Worm (Caenorhabditis elegans) whole organism, late embryonic: ENCODE measurements around the gene cpf-2.
A peak's percentile ranks its signal among the peaks of the same experiment; 100 is the strongest.

Source experiments
- C08G9.2 ChIP-seq: sonication (generic microtip); optimal IDR thresholded peaks from 2 replicates; lab custom pipeline; 2016; ENCODE audit warnings: mild to moderate bottlenecking, missing genetic modification characterization, moderate library complexity, missing compliant biosample characterization
- K02D7.2 ChIP-seq: sonication (generic microtip); optimal IDR thresholded peaks from 2 replicates; lab custom pipeline; 2017; ENCODE audit warnings: mild to moderate bottlenecking, missing genetic modification characterization, missing compliant biosample characterization
- T23F11.4 ChIP-seq: fragments of 200-800 bp; sonication (Bioruptor generic); optimal IDR thresholded peaks from 2 replicates; lab custom pipeline; 2018; ENCODE audit warnings: mild to moderate bottlenecking, missing genetic modification characterization, missing compliant biosample characterization
- ceh-14 ChIP-seq: sonication (generic microtip); optimal IDR thresholded peaks from 2 replicates; lab custom pipeline; 2016; ENCODE audit warnings: missing genotype, missing genetic modification characterization, missing compliant biosample characterization
- ceh-18 ChIP-seq: sonication (generic microtip); optimal IDR thresholded peaks from 2 replicates; lab custom pipeline; 2016; ENCODE audit warnings: missing genetic modification characterization, missing compliant biosample characterization
- ceh-19 ChIP-seq: fragments of 200-800 bp; sonication (Bioruptor generic); optimal IDR thresholded peaks from 2 replicates; lab custom pipeline; 2018; ENCODE audit warnings: mild to moderate bottlenecking, missing genetic modification characterization, missing compliant biosample characterization
- ceh-45 ChIP-seq: fragments of 200-800 bp; sonication (Bioruptor generic); IDR thresholded peaks from 2 replicates; pipeline ENCODE4 v1.3.6; 2022; ENCODE audit warnings: missing genetic modification reagents, missing genetic modification characterization, missing compliant biosample characterization
- ceh-48 ChIP-seq: sonication (generic microtip); optimal IDR thresholded peaks from 2 replicates; lab custom pipeline; 2016; ENCODE audit warnings: missing genetic modification characterization, inconsistent platforms, missing compliant biosample characterization
- ceh-6 ChIP-seq: fragments of 200-800 bp; sonication (Bioruptor generic); optimal IDR thresholded peaks from 2 replicates; lab custom pipeline; 2018; ENCODE audit warnings: mild to moderate bottlenecking, missing genetic modification characterization, missing compliant biosample characterization
- eyg-1 ChIP-seq: sonication (generic microtip); optimal IDR thresholded peaks from 2 replicates; lab custom pipeline; 2016; ENCODE audit warnings: missing genotype, missing genetic modification characterization, missing compliant biosample characterization
- fax-1 ChIP-seq: sonication (generic microtip); optimal IDR thresholded peaks from 2 replicates; lab custom pipeline; 2016; ENCODE audit warnings: missing genotype, missing genetic modification characterization, missing compliant biosample characterization
- fkh-10 ChIP-seq: fragments of 150-350 bp; optimal IDR thresholded peaks from 2 replicates; lab custom pipeline; 2014; ENCODE audit warnings: missing biosample characterization, missing genetic modification reagents, missing genetic modification characterization
- gmeb-2 ChIP-seq: sonication (generic microtip); optimal IDR thresholded peaks from 2 replicates; lab custom pipeline; 2016; ENCODE audit warnings: missing genetic modification characterization, inconsistent platforms, missing compliant biosample characterization
- hlh-15 ChIP-seq: sonication (generic microtip); optimal IDR thresholded peaks from 2 replicates; lab custom pipeline; 2016; ENCODE audit warnings: missing genetic modification characterization, missing compliant biosample characterization
- hlh-30 ChIP-seq: sonication (generic microtip); optimal IDR thresholded peaks from 2 replicates; lab custom pipeline; 2017; ENCODE audit warnings: antibody characterized with exemption, missing genetic modification characterization, missing compliant biosample characterization; ENCODE audit not compliant: insufficient read depth
- hlh-8 ChIP-seq: sonication (generic microtip); optimal IDR thresholded peaks from 2 replicates; lab custom pipeline; 2016; ENCODE audit warnings: missing genotype, missing genetic modification characterization, missing compliant biosample characterization
- lim-6 ChIP-seq: sonication (generic microtip); optimal IDR thresholded peaks from 2 replicates; lab custom pipeline; 2016; ENCODE audit warnings: missing genetic modification characterization, missing compliant biosample characterization
- nfya-1 ChIP-seq: sonication (generic microtip); optimal IDR thresholded peaks from 2 replicates; lab custom pipeline; 2017; ENCODE audit warnings: missing genetic modification characterization, mild to moderate bottlenecking, missing compliant biosample characterization, antibody characterized with exemption, moderate library complexity
- nhr-232 ChIP-seq: sonication (generic microtip); optimal IDR thresholded peaks from 2 replicates; lab custom pipeline; 2016; ENCODE audit warnings: missing genetic modification characterization, missing compliant biosample characterization
- npax-4 ChIP-seq: sonication (generic microtip); optimal IDR thresholded peaks from 2 replicates; lab custom pipeline; 2016; ENCODE audit warnings: missing genetic modification characterization, missing compliant biosample characterization
- pax-1 ChIP-seq: fragments of 150-350 bp; optimal IDR thresholded peaks from 2 replicates; lab custom pipeline; 2014; ENCODE audit warnings: missing biosample characterization, missing genetic modification characterization
- pha-4 ChIP-seq: fragments of 150-350 bp; optimal IDR thresholded peaks from 2 replicates; lab custom pipeline; 2018; ENCODE audit warnings: missing biosample characterization, missing genetic modification reagents, missing genetic modification characterization
- tbx-2 ChIP-seq: sonication (generic microtip); optimal IDR thresholded peaks from 2 replicates; lab custom pipeline; 2016; ENCODE audit warnings: missing genetic modification characterization, missing compliant biosample characterization
- tbx-7 ChIP-seq: sonication (generic microtip); optimal IDR thresholded peaks from 2 replicates; lab custom pipeline; 2016; ENCODE audit warnings: missing genotype, missing genetic modification characterization, missing compliant biosample characterization
- ttx-3 ChIP-seq: sonication (generic microtip); optimal IDR thresholded peaks from 2 replicates; lab custom pipeline; 2016; ENCODE audit warnings: missing genetic modification reagents, missing genetic modification characterization, missing compliant biosample characterization
- unc-3 ChIP-seq, 2 experiments: fragments of 200-800 bp in 1 of 2; sonication (Bioruptor generic) in 1 of 2; sonication (generic microtip) in 1 of 2; conservative IDR thresholded peaks in 1 of 2; optimal IDR thresholded peaks in 1 of 2; 2 replicates each; pipeline versions ENCODE4 v1.3.6 to Lab custom; 2016 to 2022; ENCODE audit warnings: missing compliant biosample characterization in 2 of 2, missing genetic modification characterization in 2 of 2, missing genetic modification reagents in 1 of 2
- unc-55 ChIP-seq: sonication (generic microtip); optimal IDR thresholded peaks from 2 replicates; lab custom pipeline; 2017; ENCODE audit warnings: missing biosample characterization, missing genetic modification reagents, missing genetic modification characterization
- zip-5 ChIP-seq: sonication (generic microtip); optimal IDR thresholded peaks from 2 replicates; lab custom pipeline; 2016; ENCODE audit warnings: missing genetic modification characterization, missing compliant biosample characterization

The cpf-2 gene

DNA sequence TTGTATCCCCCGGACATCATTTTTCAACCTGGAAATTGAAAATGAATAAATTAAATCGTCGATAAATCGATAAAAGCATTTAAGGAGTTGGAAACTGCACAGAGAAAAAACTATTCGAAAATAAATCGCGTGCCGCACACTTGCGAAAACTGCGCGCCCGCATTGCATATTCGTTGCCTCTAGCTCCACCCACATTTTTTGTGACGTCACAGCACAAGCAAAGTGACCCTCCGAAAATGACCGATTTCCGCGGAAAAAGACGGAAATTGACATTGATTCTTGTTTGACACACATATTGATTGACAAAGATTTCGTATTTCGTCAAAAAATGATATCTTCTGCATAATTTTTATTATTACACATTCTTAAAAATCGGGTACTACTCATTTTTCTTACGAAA, at the start of gene cpf-2 (continued):
- TF ChIP-seq tbx-7 (tag; lab: Kevin White, UChicago): peak; percentile 13
- TF ChIP-seq hlh-30 (tag; lab: Kevin White, UChicago): peak; percentile 10
- TF ChIP-seq hlh-8 (tag; lab: Kevin White, UChicago): peak; percentile 7
- peak; percentile 55 for TF ChIP-seq ceh-48 (tag; lab: Kevin White, UChicago)
- no peak for TF ChIP-seq fkh-10 (GFP tag; lab: Kevin White, UChicago)
- peak; percentile 55 for TF ChIP-seq T23F11.4 (GFP tag; lab: Kevin White, UChicago)
- TF ChIP-seq lim-6 (tag; lab: Kevin White, UChicago): peak; percentile 38
- peak; percentile 57 for TF ChIP-seq ceh-19 (GFP tag; lab: Kevin White, UChicago)

DNA sequence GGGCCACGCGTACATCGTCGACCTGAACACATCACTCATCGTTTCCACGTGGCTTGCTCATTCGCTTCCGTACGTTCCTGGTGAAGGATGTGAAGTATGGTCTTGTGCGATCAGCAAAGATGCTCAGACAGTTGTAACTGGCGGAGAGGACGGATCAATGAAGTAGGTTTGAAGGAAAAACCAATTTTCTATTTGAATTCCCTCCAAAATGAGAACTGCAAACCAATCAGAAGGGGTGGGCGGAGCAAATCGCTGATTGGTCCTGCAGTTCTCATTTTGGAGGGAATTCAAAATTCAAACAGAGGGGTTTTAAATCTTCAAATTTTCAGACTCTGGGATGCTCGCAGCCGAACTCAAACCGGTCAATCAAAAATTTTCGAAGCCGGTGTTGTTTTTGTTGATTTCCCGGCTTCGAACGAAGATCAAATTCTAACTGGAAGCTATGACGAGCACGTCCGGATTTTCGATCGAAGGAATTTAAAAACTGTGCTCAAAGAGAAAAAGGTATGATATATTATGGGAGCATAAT, 48.8 kb upstream of the cpf-2 start:
- TF ChIP-seq nfya-1 (tag; lab: Kevin White, UChicago) (peak; percentile 53), fax-1 (tag; lab: Kevin White, UChicago) (no peak)

DNA sequence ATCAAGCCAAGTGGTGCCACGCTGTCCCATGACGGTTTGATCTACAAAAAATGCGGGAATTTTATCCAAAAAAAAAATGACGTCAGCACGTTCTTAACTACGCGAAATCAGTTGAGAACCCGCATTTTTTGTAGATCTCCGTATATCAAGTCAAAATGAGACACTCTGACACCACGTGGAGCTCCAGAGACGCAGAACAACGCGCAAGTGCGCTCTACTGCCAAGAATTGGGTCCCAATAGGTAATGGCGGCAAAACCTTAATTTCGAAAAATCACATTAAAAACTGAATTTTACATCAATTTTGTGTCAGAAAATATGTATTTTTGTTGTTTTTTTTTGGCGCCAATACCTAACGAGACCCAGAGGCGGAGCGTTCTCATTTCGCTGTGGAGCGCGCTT, 48.3 kb upstream of the cpf-2 start:
- TF ChIP-seq hlh-15 (tag; lab: Kevin White, UChicago) (no peak), hlh-8 (tag; lab: Kevin White, UChicago) (no peak), hlh-30 (tag; lab: Kevin White, UChicago) (peak; percentile 51)
- TF ChIP-seq, all 69 proteins: peak for 1

- no peak for TF ChIP-seq C08G9.2
- TF ChIP-seq unc-55: no peak
- TF ChIP-seq ceh-45 (GFP tag; lab: Robert Waterston, UW): no peak
- TF ChIP-seq hlh-8 (tag; lab: Kevin White, UChicago): no peak
- no peak for TF ChIP-seq ceh-14 (tag; lab: Kevin White, UChicago)
- no peak for TF ChIP-seq nfya-1 (tag; lab: Kevin White, UChicago)
- no peak for TF ChIP-seq nhr-232 (tag; lab: Kevin White, UChicago)
- no peak for TF ChIP-seq ceh-6 (GFP tag; lab: Kevin White, UChicago)
- no peak for TF ChIP-seq ttx-3
- TF ChIP-seq, all 69 proteins: peak for 0
These were observed 46.4 kb upstream of the cpf-2 start, which contains the start of gene dph-7 for ce11 chrIII:13315071-13315470. TSS of gene dph-7 (plus strand) at chrIII:13315123.

DNA sequence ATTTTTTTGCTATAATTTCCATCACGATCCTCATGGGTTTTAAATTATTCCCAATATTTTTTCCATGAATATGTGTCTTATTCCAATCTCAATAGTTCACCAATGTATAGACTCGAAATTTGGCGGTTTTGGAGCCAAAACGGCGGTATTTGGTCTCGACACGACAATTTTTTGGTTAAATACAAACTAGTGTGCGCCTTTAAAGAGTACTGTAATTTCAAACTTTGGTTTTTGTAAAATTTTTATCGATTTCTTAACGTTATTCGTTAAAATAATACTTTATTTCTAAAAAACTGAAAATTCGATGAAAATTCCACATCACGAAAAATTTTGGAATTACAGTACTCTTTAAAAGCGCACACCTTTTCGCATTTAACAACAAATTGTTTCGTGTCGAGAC, 46.0 kb upstream of the cpf-2 start:
- TF ChIP-seq ceh-18 (tag; lab: Kevin White, UChicago) (no peak), C08G9.2 (no peak), npax-4 (tag; lab: Kevin White, UChicago) (no peak), tbx-2 (tag; lab: Kevin White, UChicago) (no peak), hlh-15 (tag; lab: Kevin White, UChicago) (no peak), eyg-1 (tag; lab: Kevin White, UChicago) (no peak), gmeb-2 (tag; lab: Kevin White, UChicago) (no peak), unc-3 (GFP tag; conservative IDR thresholded peaks at IDR 0.05; lab: Robert Waterston, UW) (no peak), unc-3 (tag; optimal IDR thresholded peaks at IDR 0.05; lab: Kevin White, UChicago) (no peak), K02D7.2 (tag; lab: Kevin White, UChicago) (no peak)

ce11 chrIII:13313788-13314187, 45.1 kb upstream of the cpf-2 start, which contains the start of gene Y43F4B.10:
TSS of gene Y43F4B.10 (plus strand) at chrIII:13314068.
- no peak for TF ChIP-seq zip-5 (tag; lab: Kevin White, UChicago)
- no peak for TF ChIP-seq hlh-30 (tag; lab: Kevin White, UChicago)
- TF ChIP-seq T23F11.4 (GFP tag; lab: Kevin White, UChicago): no peak
- TF ChIP-seq fkh-10 (GFP tag; lab: Kevin White, UChicago): no peak
- TF ChIP-seq pax-1 (tag; lab: Kevin White, UChicago): peak; percentile 40
- TF ChIP-seq ceh-19 (GFP tag; lab: Kevin White, UChicago): no peak
- peak; percentile 77 for TF ChIP-seq ceh-48 (tag; lab: Kevin White, UChicago)
- peak; percentile 10 for TF ChIP-seq nfya-1 (tag; lab: Kevin White, UChicago)
- TF ChIP-seq pha-4 (tag; lab: Kevin White, UChicago): no peak
